Worm (Caenorhabditis elegans): ENCODE measurements around the gene sdc-3.

DNA sequence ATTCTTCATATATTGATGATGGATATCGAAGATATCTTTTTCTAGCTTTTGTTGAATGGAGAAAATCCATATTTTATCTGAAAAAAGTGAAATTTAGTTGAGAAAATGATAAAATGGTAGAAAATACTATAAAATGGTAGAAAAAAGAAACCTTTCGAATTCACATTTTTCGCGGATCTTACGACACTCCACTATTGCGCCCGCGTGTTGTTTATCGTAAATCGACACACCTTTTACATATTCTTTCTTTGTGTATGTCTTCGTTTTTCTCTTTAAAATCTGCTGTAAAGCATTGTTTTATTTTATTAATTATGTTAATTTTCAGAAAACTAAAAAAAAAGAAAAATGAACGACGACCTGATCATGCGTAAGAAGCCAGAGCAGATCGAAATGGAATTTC lies 57.2 kb downstream of the sdc-3 start, which contains the start of the genes cdt-2 and T01C3.2:
- no peak for TF ChIP-seq ztf-11 (tag; optimal IDR thresholded peaks at IDR 0.05)
- no peak for TF ChIP-seq lin-13 (GFP tag; optimal IDR thresholded peaks at IDR 0.05)
- no peak for TF ChIP-seq aly-2 (tag; optimal IDR thresholded peaks at IDR 0.05)
- TF ChIP-seq unc-62 (GFP tag; optimal IDR thresholded peaks at IDR 0.05), result no peak
- TF ChIP-seq Y55F3AM.14 (GFP tag; optimal IDR thresholded peaks at IDR 0.05), result no peak
- TF ChIP-seq lin-11 (tag; optimal IDR thresholded peaks at IDR 0.05), result no peak
- no peak for TF ChIP-seq sem-4 (tag; optimal IDR thresholded peaks at IDR 0.05)
- no peak for TF ChIP-seq egl-27 (tag; optimal IDR thresholded peaks at IDR 0.05)
- no peak for TF ChIP-seq nhr-77 (tag; optimal IDR thresholded peaks at IDR 0.05)
- TF ChIP-seq lin-39 (tag; optimal IDR thresholded peaks at IDR 0.05), result no peak
